Worm (Caenorhabditis elegans): ENCODE data around the gene Y57G11C.5.

DNA sequence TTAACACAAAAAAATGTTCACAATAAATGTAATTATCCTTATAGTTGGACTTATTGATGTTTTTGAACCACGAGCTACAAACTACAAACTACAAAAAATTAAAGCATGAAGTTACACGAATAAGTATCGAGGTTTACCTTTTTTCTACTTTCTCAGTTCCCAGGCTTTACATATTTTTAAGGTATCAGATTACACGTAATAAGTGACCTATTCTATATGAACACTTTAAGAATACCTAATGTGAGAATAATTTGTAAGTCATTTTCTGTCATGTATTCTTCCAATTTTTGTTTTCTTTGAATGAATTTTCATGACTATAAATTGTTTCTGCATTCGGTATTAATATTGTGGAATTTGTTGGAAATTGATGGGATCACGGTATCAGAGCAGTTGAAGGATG is 49.7 kb downstream of the Y57G11C.5 start, which contains the start of gene lgc-8:
- TF ChIP-seq jun-1 (tag; optimal IDR thresholded peaks at IDR 0.05) = no peak
- no peak for TF ChIP-seq fos-1 (tag; optimal IDR thresholded peaks at IDR 0.05)
- no peak for TF ChIP-seq nhr-237 (tag; optimal IDR thresholded peaks at IDR 0.05)
- no peak for TF ChIP-seq ztf-4 (tag; optimal IDR thresholded peaks at IDR 0.05)
- TF ChIP-seq egl-27 (tag; optimal IDR thresholded peaks at IDR 0.05) = no peak
- TF ChIP-seq rnt-1 (tag; optimal IDR thresholded peaks at IDR 0.05) = no peak
- no peak for TF ChIP-seq lin-39 (tag; optimal IDR thresholded peaks at IDR 0.05)
- no peak for TF ChIP-seq elt-3 (tag; optimal IDR thresholded peaks at IDR 0.05)
- no peak for TF ChIP-seq fkh-4 (tag; optimal IDR thresholded peaks at IDR 0.05; ENCODE audit: borderline replicate concordance)
- no peak for TF ChIP-seq ama-1 (optimal IDR thresholded peaks at IDR 0.05)
- TF ChIP-seq lin-15B (tag; optimal IDR thresholded peaks at IDR 0.05) = no peak
